Worm (Caenorhabditis elegans): Measurements from ENCODE around the gene C35A5.11.

ce11 chrV:10468190-10468589, 34.7 kb downstream of the C35A5.11 start, which contains the start of gene egl-9:
- no peak for TF ChIP-seq unc-62 (GFP tag; optimal IDR thresholded peaks at IDR 0.05)
- TF ChIP-seq mbf-1 (tag; optimal IDR thresholded peaks at IDR 0.05) = no peak
- TF ChIP-seq egl-27 (tag; optimal IDR thresholded peaks at IDR 0.05) = no peak
- no peak for TF ChIP-seq zag-1 (tag; optimal IDR thresholded peaks at IDR 0.05)
- peak in 1 of 2 experiments; percentile 11 for TF ChIP-seq lsy-2 (tag; optimal IDR thresholded peaks at IDR 0.05)
- TF ChIP-seq elt-1 (tag; optimal IDR thresholded peaks at IDR 0.05) = no peak
- no peak for TF ChIP-seq ztf-11 (tag; optimal IDR thresholded peaks at IDR 0.05)
- no peak for TF ChIP-seq aly-2 (tag; optimal IDR thresholded peaks at IDR 0.05)
- TF ChIP-seq ZK546.5 (tag; optimal IDR thresholded peaks at IDR 0.05) = no peak
- no peak for TF ChIP-seq R02D3.7 (tag; optimal IDR thresholded peaks at IDR 0.05)
- no peak for TF ChIP-seq mdl-1 (tag; optimal IDR thresholded peaks at IDR 0.05)

Data from whole organism, L2 larva.